Worm (Caenorhabditis elegans) whole organism, L3 larva: Measurements from ENCODE around the gene fbxb-79.

Experiments used
- ZK546.5 ChIP-seq: sonication (generic microtip); optimal IDR thresholded peaks from 2 replicates; lab custom pipeline; 2017; ENCODE audit warnings: missing biosample characterization, missing genetic modification characterization
- aly-2 ChIP-seq: fragments of 150-350 bp; optimal IDR thresholded peaks from 2 replicates; lab custom pipeline; 2014; ENCODE audit warnings: missing biosample characterization, missing genetic modification characterization
- ceh-9 ChIP-seq: sonication (generic microtip); optimal IDR thresholded peaks from 2 replicates; lab custom pipeline; 2018; ENCODE audit warnings: missing biosample characterization, missing genetic modification characterization
- elt-3 ChIP-seq, 3 experiments: fragments of 150-350 bp in 1 of 3; sonication (generic microtip) in 2 of 3; optimal IDR thresholded peaks; 2 replicates in 2 of 3; 4 replicates in 1 of 3; lab custom pipeline; 2014 to 2017; ENCODE audit warnings: missing biosample characterization in 3 of 3, missing genetic modification characterization in 3 of 3
- lin-39 ChIP-seq: fragments of 150-350 bp; optimal IDR thresholded peaks from 2 replicates; lab custom pipeline; 2018; ENCODE audit warnings: missing biosample characterization, missing genetic modification reagents, missing genetic modification characterization
- nhr-11 ChIP-seq: fragments of 150-350 bp; optimal IDR thresholded peaks from 2 replicates; lab custom pipeline; 2014; ENCODE audit warnings: missing biosample characterization, missing genetic modification characterization
- nhr-237 ChIP-seq: fragments of 150-350 bp; optimal IDR thresholded peaks from 2 replicates; lab custom pipeline; 2014; ENCODE audit warnings: missing biosample characterization, missing genetic modification characterization
- tbx-2 ChIP-seq: sonication (generic microtip); optimal IDR thresholded peaks from 2 replicates; lab custom pipeline; 2016; ENCODE audit warnings: mild to moderate bottlenecking, missing genetic modification characterization, missing compliant biosample characterization
- ztf-11 ChIP-seq: fragments of 150-350 bp; optimal IDR thresholded peaks from 2 replicates; lab custom pipeline; 2014; ENCODE audit warnings: missing biosample characterization, missing genetic modification characterization

- no peak for TF ChIP-seq lin-39 (tag; lab: Kevin White, UChicago)
- TF ChIP-seq ztf-11 (tag; lab: Kevin White, UChicago) = no peak
- no peak for TF ChIP-seq ZK546.5
- no peak for TF ChIP-seq aly-2 (tag; lab: Kevin White, UChicago)
- TF ChIP-seq nhr-237 (tag; lab: Kevin White, UChicago) = no peak
- no peak for TF ChIP-seq nhr-11 (tag; lab: Kevin White, UChicago)
- TF ChIP-seq tbx-2 (tag; lab: Kevin White, UChicago) = no peak
- TF ChIP-seq elt-3 (tag; optimal IDR thresholded peaks at IDR 0.05; lab: Kevin White, UChicago) = no peak
- TF ChIP-seq ceh-9 (tag; lab: Kevin White, UChicago) = no peak
Measured at ce11 chrIV:11183991-11184390, 5.3 kb downstream of the fbxb-79 start, which contains the start of gene nuaf-3.
